Fruit fly (Drosophila melanogaster) whole organism, adult: ENCODE measurements around the gene Non2.
A peak's percentile ranks its signal among the peaks of the same experiment; 100 is the strongest.

Experiments
- CG14711 ChIP-seq: fragments of 200-800 bp; sonication (Bioruptor generic); optimal IDR thresholded peaks from 2 replicates; lab custom pipeline; 2018; ENCODE audit warnings: missing biosample characterization, mild to moderate bottlenecking, missing genetic modification characterization, moderate library complexity
- CG7045 ChIP-seq: fragments of 200-800 bp; sonication (Bioruptor generic); optimal IDR thresholded peaks from 2 replicates; lab custom pipeline; 2017; ENCODE audit warnings: missing biosample characterization, mild to moderate bottlenecking, missing genetic modification characterization
- cnc ChIP-seq, 2 experiments: fragments of >200 bp; optimal IDR thresholded peaks; 2 replicates each; lab custom pipeline; 2017
- pad ChIP-seq: fragments of 200-800 bp; sonication (Bioruptor generic); optimal IDR thresholded peaks from 3 replicates; lab custom pipeline; 2017; ENCODE audit warnings: missing biosample characterization, missing genetic modification characterization, mild to moderate bottlenecking, moderate library complexity, missing genetic modification reagents

DNA sequence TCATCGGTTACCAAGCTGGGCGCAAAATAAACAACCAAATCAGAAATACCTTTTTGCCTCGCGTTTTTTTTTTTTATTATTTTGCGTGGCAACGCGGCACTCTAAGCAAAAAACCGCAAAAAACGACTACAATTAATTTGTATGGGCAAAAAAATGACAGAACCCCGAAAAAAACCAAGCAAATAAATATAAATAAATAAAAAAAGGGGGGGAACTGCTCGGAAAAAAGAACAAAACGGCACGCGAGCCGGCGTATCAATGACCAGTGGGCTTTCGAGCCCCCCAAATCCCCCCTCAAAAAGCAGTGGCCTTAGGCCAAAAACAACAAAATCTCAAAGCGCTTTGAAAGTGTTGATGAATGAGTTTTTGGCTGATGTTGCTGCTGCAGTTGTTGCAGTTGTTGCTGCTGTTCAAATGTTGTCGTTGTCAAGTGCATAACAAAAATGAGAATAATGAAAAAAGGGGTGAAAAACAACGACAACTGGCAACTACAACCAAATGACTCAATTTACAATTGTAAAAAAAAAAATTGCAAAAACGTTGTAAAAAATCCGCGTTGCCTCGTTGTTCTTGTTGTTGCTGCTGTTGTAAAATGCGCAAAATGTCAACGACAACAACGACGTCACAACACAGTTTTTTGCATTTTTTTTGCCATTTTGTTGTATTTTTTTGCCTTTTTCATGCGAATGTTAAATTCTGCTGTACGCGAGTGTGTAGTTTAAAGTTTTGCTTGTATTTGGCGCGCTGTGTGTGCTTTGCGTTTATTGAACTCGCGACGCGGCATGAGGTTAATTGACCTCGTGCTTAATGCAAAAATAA lies 38.5 kb downstream of the Non2 start:
- peak; percentile 13 for TF ChIP-seq CG7045
- TF ChIP-seq pad (GFP tag; lab: Kevin White, UChicago), result peak; percentile 30
- TF ChIP-seq CG14711 (tag; lab: Kevin White, UChicago), result no peak
- no peak for TF ChIP-seq cnc (optimal IDR thresholded peaks at IDR 0.05; lab: Kevin White, UChicago)
